Worm (Caenorhabditis elegans) whole organism, mixed stage, embryonic: ENCODE measurements around the gene phat-4.

Experiments used
- flh-1 ChIP-seq: fragments of 200-800 bp; sonication (Bioruptor generic); optimal IDR thresholded peaks from 2 replicates; lab custom pipeline; 2018; ENCODE audit warnings: mild to moderate bottlenecking, missing genetic modification characterization, moderate library complexity, missing compliant biosample characterization
- mab-5 ChIP-seq: fragments of 150-350 bp; optimal IDR thresholded peaks from 2 replicates; lab custom pipeline; 2014; ENCODE audit warnings: missing biosample characterization, missing genetic modification characterization
- nhr-12 ChIP-seq: fragments of 150-350 bp; optimal IDR thresholded peaks from 2 replicates; lab custom pipeline; 2014; ENCODE audit warnings: missing biosample characterization, missing genetic modification characterization

DNA sequence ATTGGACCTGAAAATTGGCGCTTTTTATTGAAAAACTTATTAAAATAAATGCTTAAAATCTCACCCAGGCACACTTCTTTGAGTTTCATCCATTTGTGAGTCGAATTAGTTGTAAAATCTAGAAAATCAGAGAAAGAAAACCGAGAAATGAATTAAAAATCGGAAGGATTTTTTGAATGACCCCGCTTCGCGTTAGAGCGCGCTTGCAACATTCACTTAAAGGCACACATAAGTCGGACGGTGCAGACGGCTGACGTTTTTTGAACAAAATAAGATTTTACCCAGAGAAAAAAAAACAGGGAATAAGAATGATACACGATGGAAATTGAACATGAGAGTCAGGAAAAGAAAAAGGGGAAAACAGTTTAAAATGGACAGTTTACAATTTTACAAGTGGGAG, 40.0 kb downstream of the phat-4 start:
- no peak for TF ChIP-seq nhr-12
- TF ChIP-seq mab-5 (tag; lab: Kevin White, UChicago): no peak
- TF ChIP-seq flh-1 (GFP tag; lab: Kevin White, UChicago): no peak
